Fruit fly (Drosophila melanogaster): ENCODE measurements around the gene eIF5.

The eIF5 gene

DNA sequence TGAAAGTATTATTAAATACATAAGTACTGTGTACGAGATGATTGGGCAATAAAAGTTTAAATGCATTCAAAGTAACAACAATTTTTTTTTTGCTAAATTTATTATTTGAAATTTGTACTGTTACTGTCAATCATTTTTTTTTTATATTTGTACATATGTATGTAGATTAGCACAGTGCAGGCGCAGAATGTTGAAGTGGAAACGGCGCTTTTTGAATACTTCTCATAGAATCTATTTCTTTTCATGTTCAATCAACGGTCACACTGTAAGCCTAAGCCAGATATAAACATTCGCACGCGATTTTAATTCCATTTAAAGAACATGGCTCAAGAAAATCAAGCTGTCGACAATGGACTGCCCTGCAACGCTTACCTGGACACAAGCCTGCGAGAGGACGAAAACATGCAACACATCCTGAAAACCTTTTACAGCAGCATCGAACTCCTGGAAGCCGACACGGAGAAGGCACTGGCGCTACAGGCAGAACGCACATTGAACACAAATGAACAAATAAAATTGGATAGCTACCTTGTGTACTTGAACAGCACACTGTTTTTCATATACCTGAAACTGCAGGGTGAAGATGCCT is 46.9 kb downstream of the eIF5 start, which contains the start of gene Rrp47:
Gene Rrp47 (plus strand): TSS at position 163 of the 589 bp plus-strand sequence.
- TF ChIP-seq noc (tag; optimal IDR thresholded peaks at IDR 0.05) = no peak

DNA sequence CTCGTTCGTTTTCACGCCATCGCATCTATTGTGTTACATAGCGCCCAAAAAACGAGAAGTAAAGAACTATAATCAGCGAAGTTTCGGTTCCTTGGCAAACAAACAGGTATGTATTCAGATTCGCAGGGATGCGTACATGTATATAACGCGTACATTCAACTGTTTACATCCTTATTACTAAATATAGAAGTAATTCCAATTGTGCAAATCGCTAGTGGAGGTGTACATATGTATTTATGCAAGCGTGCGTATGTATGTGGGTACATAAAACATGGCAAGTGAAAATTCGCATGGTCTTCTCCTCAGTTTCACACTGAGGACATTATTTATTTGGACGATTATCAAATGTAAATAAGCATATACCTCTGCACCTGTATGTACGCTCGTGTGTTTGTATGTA is 50.2 kb downstream of the eIF5 start:
- no peak for TF ChIP-seq noc (tag; optimal IDR thresholded peaks at IDR 0.05)

DNA sequence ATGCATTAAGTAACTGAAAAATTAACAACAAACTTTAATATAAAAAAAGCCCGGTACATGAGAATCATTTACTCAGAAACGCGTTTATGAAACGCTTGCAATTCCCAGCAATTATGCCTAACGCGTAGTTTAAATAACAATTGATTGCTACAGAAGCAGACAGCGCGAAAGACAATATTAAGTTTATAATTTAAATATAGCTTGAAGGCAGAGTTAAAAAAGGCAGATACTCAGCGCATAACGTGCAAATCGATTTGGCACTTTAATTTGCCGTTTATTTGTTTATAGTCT is 50.9 kb downstream of the eIF5 start, which contains the start of gene CG8924:
Gene CG8924 (plus strand): TSS at position 122 of the 291 bp plus-strand sequence.
- TF ChIP-seq noc (tag; optimal IDR thresholded peaks at IDR 0.05) = no peak

DNA sequence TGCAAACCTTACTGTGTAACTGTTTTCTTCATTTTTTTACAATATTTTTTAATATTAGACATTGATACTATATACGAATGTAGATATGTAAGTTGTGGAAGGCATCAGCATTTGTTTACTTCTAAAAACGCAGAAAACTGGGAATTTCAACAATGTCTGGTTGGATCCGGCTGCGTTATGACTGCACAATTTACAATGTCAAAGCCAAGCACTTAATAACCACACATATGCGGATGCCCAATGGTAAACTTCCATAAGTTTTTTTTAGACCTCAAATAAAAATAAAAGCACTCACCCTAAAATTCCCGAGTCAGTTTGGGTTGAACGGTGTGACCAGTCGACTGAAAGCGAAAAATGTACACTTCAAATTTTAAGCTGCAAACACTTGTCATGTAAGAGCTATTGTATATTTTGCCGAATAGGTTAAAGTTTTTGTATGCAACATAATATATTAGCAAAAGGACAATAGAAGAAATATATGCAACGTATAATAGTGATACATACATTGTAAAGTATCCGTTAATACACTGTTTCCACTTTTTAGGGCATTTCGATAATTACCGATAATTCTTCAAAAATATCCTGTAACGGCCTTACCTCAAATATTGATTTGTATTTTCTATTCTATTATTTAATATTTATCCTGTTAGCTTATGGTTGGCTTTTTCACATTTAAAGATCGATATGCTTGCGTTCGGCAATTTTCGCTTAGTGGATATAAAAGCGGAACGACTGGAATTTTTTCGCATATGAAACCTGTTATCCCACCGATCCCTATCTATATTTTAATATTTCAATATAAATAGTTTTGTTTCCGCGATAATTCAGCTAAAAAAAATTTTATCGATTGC is 51.4 kb downstream of the eIF5 start, which contains the start of gene Stim:
Gene Stim (minus strand): TSS at position 347 of the 851 bp plus-strand sequence.
- no peak for TF ChIP-seq noc (tag; optimal IDR thresholded peaks at IDR 0.05)

Data from whole organism, larva.